Worm (Caenorhabditis elegans): ENCODE measurements around the gene F42H10.2.

Gene F42H10.2

ce11 chrIII:8506348-8506747 lies 15.9 kb downstream of the F42H10.2 start:
- TF ChIP-seq Y55F3AM.14 (GFP tag; optimal IDR thresholded peaks at IDR 0.05) = no peak
- no peak for TF ChIP-seq unc-39 (tag; optimal IDR thresholded peaks at IDR 0.05)
- TF ChIP-seq nhr-129 (tag; optimal IDR thresholded peaks at IDR 0.05) = no peak
- no peak for TF ChIP-seq elt-1 (tag; optimal IDR thresholded peaks at IDR 0.05)
- peak; percentile 26 for TF ChIP-seq fos-1 (tag; optimal IDR thresholded peaks at IDR 0.05)

- TF ChIP-seq nhr-25 (tag; optimal IDR thresholded peaks at IDR 0.05) (no peak), lin-11 (tag; optimal IDR thresholded peaks at IDR 0.05) (no peak), zag-1 (tag; optimal IDR thresholded peaks at IDR 0.05) (no peak), C34F6.9 (tag; optimal IDR thresholded peaks at IDR 0.05) (no peak), lin-13 (GFP tag; optimal IDR thresholded peaks at IDR 0.05) (no peak), peb-1 (tag; optimal IDR thresholded peaks at IDR 0.05) (no peak), fos-1 (tag; optimal IDR thresholded peaks at IDR 0.05) (no peak), unc-62 (GFP tag; optimal IDR thresholded peaks at IDR 0.05) (no peak), crh-2 (tag; optimal IDR thresholded peaks at IDR 0.05) (no peak)
These were observed 18.8 kb downstream of the F42H10.2 start for ce11 chrIII:8509218-8509617.

ce11 chrIII:8509644-8510393 lies 19.4 kb downstream of the F42H10.2 start:
- TF ChIP-seq C34F6.9 (tag; optimal IDR thresholded peaks at IDR 0.05) (peak; percentile 37), lsy-2 (tag; optimal IDR thresholded peaks at IDR 0.05) (peak in 1 of 2 experiments; percentile 45), mdl-1 (tag; optimal IDR thresholded peaks at IDR 0.05) (peak in 1 of 2 experiments; percentile 69), unc-55 (GFP tag; optimal IDR thresholded peaks at IDR 0.05) (peak; percentile 49), Y55F3AM.14 (GFP tag; optimal IDR thresholded peaks at IDR 0.05) (no peak), lin-39 (tag; optimal IDR thresholded peaks at IDR 0.05) (no peak), nhr-129 (tag; optimal IDR thresholded peaks at IDR 0.05) (peak; percentile 45), crh-2 (tag; optimal IDR thresholded peaks at IDR 0.05) (peak; percentile 31), alr-1 (tag; optimal IDR thresholded peaks at IDR 0.05) (no peak), blmp-1 (tag; optimal IDR thresholded peaks at IDR 0.05; ENCODE audit: insufficient read depth) (no peak), sma-9 (GFP tag; optimal IDR thresholded peaks at IDR 0.05) (no peak), sma-9 (tag; optimal IDR thresholded peaks at IDR 0.05) (no peak)

ce11 chrIII:8511711-8512110 lies 21.3 kb downstream of the F42H10.2 start:
- TF ChIP-seq elt-3 (tag; optimal IDR thresholded peaks at IDR 0.05) = no peak
- TF ChIP-seq zag-1 (tag; optimal IDR thresholded peaks at IDR 0.05) = no peak
- TF ChIP-seq lin-11 (tag; optimal IDR thresholded peaks at IDR 0.05) = no peak
- TF ChIP-seq ztf-11 (tag; optimal IDR thresholded peaks at IDR 0.05) = no peak
- TF ChIP-seq snpc-4 (tag; optimal IDR thresholded peaks at IDR 0.05) = no peak
- no peak for TF ChIP-seq egl-27 (tag; optimal IDR thresholded peaks at IDR 0.05)
- no peak for TF ChIP-seq nhr-6 (tag; optimal IDR thresholded peaks at IDR 0.05)
- TF ChIP-seq nhr-77 (tag; optimal IDR thresholded peaks at IDR 0.05) = no peak
- peak; percentile 6 for TF ChIP-seq unc-55 (GFP tag; optimal IDR thresholded peaks at IDR 0.05)
- TF ChIP-seq lin-39 (tag; optimal IDR thresholded peaks at IDR 0.05) = no peak
- TF ChIP-seq nhr-12 (tag; optimal IDR thresholded peaks at IDR 0.05) = no peak
- no peak for TF ChIP-seq R02D3.7 (tag; optimal IDR thresholded peaks at IDR 0.05)
- no peak for TF ChIP-seq ztf-4 (tag; optimal IDR thresholded peaks at IDR 0.05)
- no peak for TF ChIP-seq ceh-16 (tag; optimal IDR thresholded peaks at IDR 0.05)
- TF ChIP-seq lsy-2 (tag; optimal IDR thresholded peaks at IDR 0.05) = peak in 1 of 2 experiments; percentile 3
- no peak for TF ChIP-seq skn-1 (tag; optimal IDR thresholded peaks at IDR 0.05)
- TF ChIP-seq F13H6.1 (tag; optimal IDR thresholded peaks at IDR 0.05) = peak; percentile 12
- TF ChIP-seq crh-2 (tag; optimal IDR thresholded peaks at IDR 0.05) = peak; percentile 24
- no peak for TF ChIP-seq ZK546.5 (tag; optimal IDR thresholded peaks at IDR 0.05)
- TF ChIP-seq nhr-129 (tag; optimal IDR thresholded peaks at IDR 0.05) = peak; percentile 20
- TF ChIP-seq nhr-11 (tag; optimal IDR thresholded peaks at IDR 0.05) = no peak
- no peak for TF ChIP-seq elt-1 (tag; optimal IDR thresholded peaks at IDR 0.05)
- TF ChIP-seq ceh-82 (tag; optimal IDR thresholded peaks at IDR 0.05) = no peak
- TF ChIP-seq sem-4 (tag; optimal IDR thresholded peaks at IDR 0.05) = no peak
- TF ChIP-seq peb-1 (tag; optimal IDR thresholded peaks at IDR 0.05) = no peak
- no peak for TF ChIP-seq dmd-4 (tag; optimal IDR thresholded peaks at IDR 0.05)
- no peak for TF ChIP-seq lin-13 (GFP tag; optimal IDR thresholded peaks at IDR 0.05)
- TF ChIP-seq mbf-1 (tag; optimal IDR thresholded peaks at IDR 0.05) = no peak

Data from whole organism, L2 larva.